Fruit fly (Drosophila melanogaster): ENCODE measurements around the gene CG10970.

dm6 chrX:9040855-9041254 is 30.4 kb downstream of the CG10970 start:
- no peak for TF ChIP-seq psq (GFP tag; optimal IDR thresholded peaks at IDR 0.05)
- TF ChIP-seq dl (GFP tag; optimal IDR thresholded peaks at IDR 0.05; ENCODE audit: insufficient read depth in 1 of 2, partially characterized antibody in 2 of 2) = no peak
- TF ChIP-seq woc (GFP tag; optimal IDR thresholded peaks at IDR 0.05) = no peak
- no peak for TF ChIP-seq lola (GFP tag; optimal IDR thresholded peaks at IDR 0.05)
- no peak for TF ChIP-seq Hnf4 (GFP tag; optimal IDR thresholded peaks at IDR 0.05)
- TF ChIP-seq usp (GFP tag; optimal IDR thresholded peaks at IDR 0.05) = no peak
